Worm (Caenorhabditis elegans) whole organism, L3 larva: Measurements from ENCODE around the gene C03B1.9.

Experiments
- ZK546.5 ChIP-seq: sonication (generic microtip); optimal IDR thresholded peaks from 2 replicates; lab custom pipeline; 2017; ENCODE audit warnings: missing biosample characterization, missing genetic modification characterization
- elt-3 ChIP-seq, 3 experiments: fragments of 150-350 bp in 1 of 3; sonication (generic microtip) in 2 of 3; optimal IDR thresholded peaks; 2 replicates in 2 of 3; 4 replicates in 1 of 3; lab custom pipeline; 2014 to 2017; ENCODE audit warnings: missing biosample characterization in 3 of 3, missing genetic modification characterization in 3 of 3
- fkh-10 ChIP-seq: sonication (generic microtip); optimal IDR thresholded peaks from 2 replicates; lab custom pipeline; 2017; ENCODE audit warnings: missing biosample characterization, missing genetic modification reagents, missing genetic modification characterization
- jun-1 ChIP-seq: fragments of 150-350 bp; optimal IDR thresholded peaks from 2 replicates; lab custom pipeline; 2014; ENCODE audit warnings: missing biosample characterization, missing genetic modification reagents, missing genetic modification characterization
- lin-39 ChIP-seq: fragments of 150-350 bp; optimal IDR thresholded peaks from 2 replicates; lab custom pipeline; 2018; ENCODE audit warnings: missing biosample characterization, missing genetic modification reagents, missing genetic modification characterization
- nhr-11 ChIP-seq: fragments of 150-350 bp; optimal IDR thresholded peaks from 2 replicates; lab custom pipeline; 2014; ENCODE audit warnings: missing biosample characterization, missing genetic modification characterization
- nhr-237 ChIP-seq: fragments of 150-350 bp; optimal IDR thresholded peaks from 2 replicates; lab custom pipeline; 2014; ENCODE audit warnings: missing biosample characterization, missing genetic modification characterization
- nhr-76 ChIP-seq: fragments of 150-350 bp; sonication (generic microtip); optimal IDR thresholded peaks from 5 replicates; lab custom pipeline; 2014; ENCODE audit warnings: missing biosample characterization, missing genetic modification characterization
- skn-1 ChIP-seq: fragments of 150-350 bp; optimal IDR thresholded peaks from 2 replicates; lab custom pipeline; 2014; ENCODE audit warnings: missing biosample characterization, missing genetic modification characterization
- snpc-4 ChIP-seq: fragments of 150-350 bp; optimal IDR thresholded peaks from 2 replicates; lab custom pipeline; 2014; ENCODE audit warnings: missing biosample characterization, missing genetic modification characterization

DNA sequence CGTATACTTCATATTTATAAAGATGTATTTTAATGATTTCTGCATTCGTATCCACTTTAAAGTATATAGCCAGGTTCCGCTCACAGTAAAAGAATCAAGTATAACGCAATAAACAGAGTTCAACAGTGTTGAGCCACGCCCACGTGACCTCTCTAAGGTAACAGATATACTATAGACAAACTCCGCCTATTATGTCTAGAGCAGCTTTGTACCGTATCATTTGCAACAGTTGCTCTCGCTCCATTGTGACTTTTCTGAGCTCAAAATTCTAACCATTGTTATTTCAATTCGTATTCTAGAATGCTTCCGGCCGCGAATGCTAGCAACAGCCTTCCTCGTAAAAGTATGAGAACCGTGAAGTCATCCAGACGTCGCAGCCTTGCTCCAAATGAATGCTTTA lies 26.4 kb upstream of the C03B1.9 start, which contains the start of gene C03B1.17:
- TF ChIP-seq skn-1 (tag; lab: Kevin White, UChicago): no peak
- no peak for TF ChIP-seq nhr-76 (tag; lab: Kevin White, UChicago)
- TF ChIP-seq ZK546.5: no peak
- no peak for TF ChIP-seq nhr-237 (tag; lab: Kevin White, UChicago)
- TF ChIP-seq jun-1 (tag; lab: Kevin White, UChicago): no peak
- TF ChIP-seq lin-39 (tag; lab: Kevin White, UChicago): no peak
- no peak for TF ChIP-seq nhr-11 (tag; lab: Kevin White, UChicago)
- no peak for TF ChIP-seq snpc-4 (tag; lab: Kevin White, UChicago)
- TF ChIP-seq elt-3 (tag; optimal IDR thresholded peaks at IDR 0.05; lab: Kevin White, UChicago): no peak
- TF ChIP-seq fkh-10: no peak
